Fruit fly (Drosophila melanogaster): Measurements from ENCODE around the gene Mt2.

Gene Mt2

dm6 chr2L:12065683-12066386 is 30.5 kb upstream of the Mt2 start:
- TF ChIP-seq tj (GFP tag; optimal IDR thresholded peaks at IDR 0.05): no peak
- peak; percentile 29 for TF ChIP-seq CG11617 (GFP tag; optimal IDR thresholded peaks at IDR 0.05)
- peak; percentile 34 for TF ChIP-seq CG14711 (tag; optimal IDR thresholded peaks at IDR 0.05)
- peak; percentile 15 for TF ChIP-seq CG12768 (GFP tag; optimal IDR thresholded peaks at IDR 0.05)
- peak; percentile 51 for TF ChIP-seq CG7101 (tag; optimal IDR thresholded peaks at IDR 0.05)
- TF ChIP-seq CG33017 (tag; optimal IDR thresholded peaks at IDR 0.05): peak; percentile 64
- TF ChIP-seq CG7045 (GFP tag; optimal IDR thresholded peaks at IDR 0.05): peak; percentile 19
- no peak for TF ChIP-seq cic (GFP tag; optimal IDR thresholded peaks at IDR 0.05)

- TF ChIP-seq pad (GFP tag; optimal IDR thresholded peaks at IDR 0.05) (no peak), ovo (GFP tag; optimal IDR thresholded peaks at IDR 0.05) (no peak)
Measured at dm6 chr2L:12066617-12067251, 29.6 kb upstream of the Mt2 start, which contains the start of gene firl. TSS of gene firl (minus strand) at chr2L:12066775.

- no peak for TF ChIP-seq toe (GFP tag; optimal IDR thresholded peaks at IDR 0.05)
- no peak for TF ChIP-seq kay (GFP tag; ENCODE audit: borderline replicate concordance)
- TF ChIP-seq Crg-1 (GFP tag; optimal IDR thresholded peaks at IDR 0.05): no peak
- TF ChIP-seq cic (GFP tag; optimal IDR thresholded peaks at IDR 0.05): no peak
- TF ChIP-seq pad (GFP tag; optimal IDR thresholded peaks at IDR 0.05): no peak
- no peak for TF ChIP-seq ovo (GFP tag; optimal IDR thresholded peaks at IDR 0.05)
- TF ChIP-seq CG1620 (GFP tag; optimal IDR thresholded peaks at IDR 0.05): no peak
- no peak for TF ChIP-seq Hr96 (GFP tag; optimal IDR thresholded peaks at IDR 0.05)
- no peak for TF ChIP-seq bab1 (GFP tag; optimal IDR thresholded peaks at IDR 0.05)
- no peak for TF ChIP-seq CG33017 (tag; optimal IDR thresholded peaks at IDR 0.05)
Measured at dm6 chr2L:12075850-12076249, 20.5 kb upstream of the Mt2 start, which contains the start of gene CG14947. TSS of gene CG14947 (plus strand) at chr2L:12076100.

DNA sequence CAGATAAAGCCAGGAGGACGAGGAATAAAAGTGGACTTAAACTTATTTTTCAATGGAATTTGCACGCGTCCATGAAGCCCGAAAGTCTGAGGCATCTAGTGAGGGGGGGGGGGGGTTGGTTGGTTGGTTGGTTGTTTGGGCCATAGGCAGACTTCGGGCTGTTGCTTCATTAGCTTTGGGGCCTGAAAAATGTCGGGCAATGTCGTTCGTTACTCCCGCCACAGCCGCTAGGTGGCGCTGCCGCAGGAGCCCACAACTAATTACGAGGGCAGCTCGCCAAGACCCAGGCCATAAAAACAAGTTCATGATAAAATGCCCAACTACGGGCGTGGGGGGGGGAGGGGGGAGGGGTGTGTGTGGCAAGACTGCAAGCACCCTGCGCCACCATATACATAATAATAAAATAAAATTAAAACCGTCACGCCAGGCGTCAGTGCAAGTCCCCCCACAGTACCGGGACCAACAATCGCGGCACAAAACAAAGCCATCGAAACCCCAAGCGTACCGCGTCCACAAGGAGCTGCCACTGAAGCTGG is 18.1 kb upstream of the Mt2 start:
- no peak for TF ChIP-seq Clk (GFP tag; optimal IDR thresholded peaks at IDR 0.05)

dm6 chr2L:12078695-12079094 is 17.6 kb upstream of the Mt2 start:
- TF ChIP-seq bab1 (GFP tag; optimal IDR thresholded peaks at IDR 0.05) (no peak), Clk (GFP tag; optimal IDR thresholded peaks at IDR 0.05) (no peak), pad (GFP tag; optimal IDR thresholded peaks at IDR 0.05) (no peak), CG7045 (GFP tag; optimal IDR thresholded peaks at IDR 0.05) (no peak), CG5204 (GFP tag; optimal IDR thresholded peaks at IDR 0.05) (no peak), ovo (GFP tag; optimal IDR thresholded peaks at IDR 0.05) (no peak), Hr96 (GFP tag; optimal IDR thresholded peaks at IDR 0.05) (no peak), CG1620 (GFP tag; optimal IDR thresholded peaks at IDR 0.05) (no peak)

- TF ChIP-seq CG12768 (GFP tag; optimal IDR thresholded peaks at IDR 0.05): no peak
- no peak for TF ChIP-seq tj (GFP tag; optimal IDR thresholded peaks at IDR 0.05)
- TF ChIP-seq CG1620 (GFP tag; optimal IDR thresholded peaks at IDR 0.05): no peak
- no peak for TF ChIP-seq CG11617 (GFP tag; optimal IDR thresholded peaks at IDR 0.05)
Measured at dm6 chr2L:12079827-12080381, 16.4 kb upstream of the Mt2 start.

DNA sequence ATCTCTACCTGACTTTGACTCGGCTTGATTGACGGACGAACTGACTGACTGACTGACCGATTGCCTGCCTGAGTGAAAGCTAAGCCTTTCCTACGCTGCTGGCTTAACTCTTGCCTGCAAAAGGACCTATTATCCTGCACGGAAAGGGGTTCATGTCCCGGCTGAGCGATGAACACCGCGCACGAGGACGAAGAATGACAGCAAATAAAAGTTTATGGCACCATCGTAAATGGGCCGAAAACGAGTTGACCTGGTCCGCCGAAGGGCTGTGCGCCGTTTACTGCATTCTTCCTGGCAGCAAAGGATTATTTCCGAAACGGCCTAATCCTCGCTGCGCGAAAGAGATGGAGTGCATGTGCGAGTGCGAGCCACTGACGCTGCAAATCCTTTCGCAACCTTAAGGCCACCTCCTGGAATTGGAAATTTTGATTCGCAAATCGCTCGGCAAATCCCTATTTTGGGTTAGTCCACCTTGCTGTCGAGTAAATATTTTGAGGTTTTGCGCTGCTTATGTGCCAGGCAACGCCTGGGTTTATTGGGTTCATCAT is 15.1 kb upstream of the Mt2 start:
- TF ChIP-seq bab1 (GFP tag; optimal IDR thresholded peaks at IDR 0.05): no peak
- no peak for TF ChIP-seq CG33017 (tag; optimal IDR thresholded peaks at IDR 0.05)

DNA sequence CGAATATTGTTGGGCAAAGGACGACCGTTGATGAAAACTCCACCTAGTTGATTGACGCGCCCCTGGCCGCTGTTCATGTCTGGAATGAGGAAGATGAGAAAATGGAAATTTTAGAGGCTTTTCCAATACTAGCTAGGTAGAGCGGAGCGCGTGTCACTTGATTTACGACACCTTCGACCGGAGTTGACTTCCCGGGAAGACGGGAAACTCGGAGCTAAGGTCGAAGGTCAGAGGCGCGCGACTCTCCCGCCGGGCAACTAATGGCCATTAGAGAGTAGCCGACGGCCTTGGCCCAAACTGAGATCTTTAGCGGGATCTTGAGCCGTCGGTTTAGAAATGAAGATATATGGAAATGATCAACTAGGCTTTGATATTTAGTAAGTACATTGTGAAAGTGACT is 11.3 kb upstream of the Mt2 start:
- TF ChIP-seq Clk (GFP tag; optimal IDR thresholded peaks at IDR 0.05): no peak
- TF ChIP-seq toe (GFP tag; optimal IDR thresholded peaks at IDR 0.05): no peak
- TF ChIP-seq CG12768 (GFP tag; optimal IDR thresholded peaks at IDR 0.05): no peak
- no peak for TF ChIP-seq kay (GFP tag; ENCODE audit: borderline replicate concordance)
- no peak for TF ChIP-seq cnc (optimal IDR thresholded peaks at IDR 0.05)
- TF ChIP-seq CG11617 (GFP tag; optimal IDR thresholded peaks at IDR 0.05): no peak
- no peak for TF ChIP-seq Mnt (GFP tag; optimal IDR thresholded peaks at IDR 0.05)
- TF ChIP-seq CG1620 (GFP tag; optimal IDR thresholded peaks at IDR 0.05): no peak
- TF ChIP-seq CG5204 (GFP tag; optimal IDR thresholded peaks at IDR 0.05): no peak
- TF ChIP-seq Crg-1 (GFP tag; optimal IDR thresholded peaks at IDR 0.05): no peak
- no peak for TF ChIP-seq CG7045 (GFP tag; optimal IDR thresholded peaks at IDR 0.05)
- TF ChIP-seq bab1 (GFP tag; optimal IDR thresholded peaks at IDR 0.05): no peak
- no peak for TF ChIP-seq CG7101 (tag; optimal IDR thresholded peaks at IDR 0.05)
- no peak for TF ChIP-seq CG33017 (tag; optimal IDR thresholded peaks at IDR 0.05)

Measured in whole organism, adult.